Worm (Caenorhabditis elegans) whole organism, young adult: ENCODE measurements around the gene gtf-2H2C.

ENCODE experiments used
- C17E4.6 ChIP-seq: fragments of 200-800 bp; sonication (Bioruptor generic); IDR thresholded peaks from 2 replicates; pipeline ENCODE4 v1.3.6; 2022; ENCODE audit warnings: missing genetic modification reagents, missing genetic modification characterization, missing compliant biosample characterization
- D2030.7 ChIP-seq: fragments of 200-800 bp; sonication (Bioruptor generic); IDR thresholded peaks from 2 replicates; pipeline ENCODE4 v1.3.6; 2022; ENCODE audit warnings: missing genetic modification reagents, missing genetic modification characterization, missing compliant biosample characterization
- F22D6.2 ChIP-seq: sonication (generic microtip); optimal IDR thresholded peaks from 2 replicates; lab custom pipeline; 2016; ENCODE audit warnings: mild to moderate bottlenecking, missing genetic modification characterization, missing compliant biosample characterization
- T26A5.8 ChIP-seq: sonication (generic microtip); optimal IDR thresholded peaks from 2 replicates; lab custom pipeline; 2016; ENCODE audit warnings: missing genetic modification characterization, missing compliant biosample characterization
- Y53F4B.3 ChIP-seq: fragments of 200-800 bp; sonication (Bioruptor generic); IDR thresholded peaks from 2 replicates; pipeline ENCODE4 v1.3.6; 2022; ENCODE audit warnings: missing genetic modification reagents, missing genetic modification characterization, missing compliant biosample characterization
- Y67H2A.10 ChIP-seq: fragments of 200-800 bp; sonication (Bioruptor generic); conservative IDR thresholded peaks from 2 replicates; pipeline ENCODE4 v1.3.6; 2022; ENCODE audit warnings: missing genetic modification reagents, missing genetic modification characterization, missing compliant biosample characterization
- ZK185.1 ChIP-seq: sonication (generic microtip); optimal IDR thresholded peaks from 2 replicates; lab custom pipeline; 2016; ENCODE audit warnings: mild to moderate bottlenecking, missing genetic modification characterization, missing compliant biosample characterization; ENCODE audit not compliant: poor library complexity, severe bottlenecking
- akir-1 ChIP-seq: fragments of 200-800 bp; sonication (Bioruptor generic); optimal IDR thresholded peaks from 2 replicates; lab custom pipeline; 2018; ENCODE audit warnings: mild to moderate bottlenecking, missing genetic modification characterization, moderate library complexity, missing compliant biosample characterization
- ama-1 ChIP-seq, 3 experiments: fragments of 150-350 bp in 1 of 3; sonication (generic microtip) in 2 of 3; optimal IDR thresholded peaks; 2 replicates each; lab custom pipeline; 2014 to 2018; ENCODE audit warnings: missing biosample characterization in 2 of 3, missing genetic modification characterization in 2 of 3, missing genetic modification reagents in 2 of 3
- aptf-2 ChIP-seq: fragments of 200-800 bp; sonication (Bioruptor generic); conservative IDR thresholded peaks from 2 replicates; pipeline ENCODE4 v1.3.6; 2022; ENCODE audit warnings: missing genetic modification reagents, missing genetic modification characterization, missing compliant biosample characterization
- atf-7 ChIP-seq: sonication (generic microtip); optimal IDR thresholded peaks from 2 replicates; lab custom pipeline; 2017; ENCODE audit warnings: mild to moderate bottlenecking, missing genetic modification characterization, missing compliant biosample characterization
- athp-1 ChIP-seq: sonication (generic microtip); optimal IDR thresholded peaks from 2 replicates; lab custom pipeline; 2017; ENCODE audit warnings: mild to moderate bottlenecking, missing genetic modification characterization, missing compliant biosample characterization
- attf-5 ChIP-seq: fragments of 200-800 bp; sonication (Bioruptor generic); optimal IDR thresholded peaks from 2 replicates; lab custom pipeline; 2018; ENCODE audit warnings: mild to moderate bottlenecking, missing genetic modification characterization, missing compliant biosample characterization
- bed-1 ChIP-seq: fragments of 200-800 bp; sonication (Bioruptor generic); IDR thresholded peaks from 2 replicates; pipeline ENCODE4 v1.3.6; 2022; ENCODE audit warnings: missing genetic modification reagents, missing genetic modification characterization, missing compliant biosample characterization
- ccch-3 ChIP-seq: fragments of 200-800 bp; sonication (Bioruptor generic); optimal IDR thresholded peaks from 2 replicates; lab custom pipeline; 2018; ENCODE audit warnings: mild to moderate bottlenecking, missing genetic modification characterization, missing compliant biosample characterization
- cebp-1 ChIP-seq, 2 experiments: fragments of 200-800 bp in 1 of 2; sonication (Bioruptor generic) in 1 of 2; sonication (generic microtip) in 1 of 2; IDR thresholded peaks in 1 of 2; optimal IDR thresholded peaks in 1 of 2; 2 replicates each; pipeline versions ENCODE4 v1.3.6 to Lab custom; 2017 to 2022; ENCODE audit warnings: missing compliant biosample characterization in 2 of 2, missing genetic modification characterization in 2 of 2, mild to moderate bottlenecking in 1 of 2, missing genetic modification reagents in 1 of 2, moderate library complexity in 1 of 2
- die-1 ChIP-seq: sonication (generic microtip); optimal IDR thresholded peaks from 2 replicates; lab custom pipeline; 2016; ENCODE audit warnings: missing genotype, mild to moderate bottlenecking, missing genetic modification characterization, missing compliant biosample characterization
- dpff-1 ChIP-seq: sonication (generic microtip); optimal IDR thresholded peaks from 2 replicates; lab custom pipeline; 2017; ENCODE audit warnings: mild to moderate bottlenecking, missing genetic modification characterization, missing compliant biosample characterization
- efl-1 ChIP-seq: fragments of 150-350 bp; optimal IDR thresholded peaks from 2 replicates; lab custom pipeline; 2014; ENCODE audit warnings: missing biosample characterization, missing genetic modification reagents, missing genetic modification characterization
- egl-44 ChIP-seq: fragments of 200-800 bp; sonication (Bioruptor generic); IDR thresholded peaks from 2 replicates; pipeline ENCODE4 v1.3.6; 2022; ENCODE audit warnings: missing genetic modification reagents, missing genetic modification characterization, missing compliant biosample characterization
- egrh-3 ChIP-seq: fragments of 200-800 bp; sonication (Bioruptor generic); IDR thresholded peaks from 2 replicates; pipeline ENCODE4 v1.3.6; 2022; ENCODE audit warnings: missing genetic modification reagents, missing genetic modification characterization, missing compliant biosample characterization
- ets-4 ChIP-seq: fragments of 200-800 bp; sonication (Bioruptor generic); optimal IDR thresholded peaks from 2 replicates; lab custom pipeline; 2018; ENCODE audit warnings: mild to moderate bottlenecking, missing genetic modification characterization, missing compliant biosample characterization
- fkh-3 ChIP-seq: sonication (generic microtip); optimal IDR thresholded peaks from 2 replicates; lab custom pipeline; 2016; ENCODE audit warnings: mild to moderate bottlenecking, missing genetic modification characterization, missing compliant biosample characterization
- hlh-26 ChIP-seq: fragments of 200-800 bp; sonication (Bioruptor generic); conservative IDR thresholded peaks from 2 replicates; pipeline ENCODE4 v1.3.6; 2022; ENCODE audit warnings: missing genetic modification reagents, missing genetic modification characterization, missing compliant biosample characterization
- hmg-20 ChIP-seq: fragments of 200-800 bp; sonication (Bioruptor generic); IDR thresholded peaks from 2 replicates; pipeline ENCODE4 v1.3.6; 2022; ENCODE audit warnings: missing genetic modification reagents, missing genetic modification characterization, missing compliant biosample characterization
- hrde-1 ChIP-seq: sonication (generic microtip); optimal IDR thresholded peaks from 2 replicates; lab custom pipeline; 2016; ENCODE audit warnings: missing genetic modification characterization, mild to moderate bottlenecking, missing compliant biosample characterization, moderate library complexity, missing genotype, missing genetic modification reagents, borderline replicate concordance
- lir-1 ChIP-seq: fragments of 200-800 bp; sonication (Bioruptor generic); conservative IDR thresholded peaks from 2 replicates; pipeline ENCODE4 v1.3.6; 2022; ENCODE audit warnings: missing genetic modification reagents, missing genetic modification characterization, missing compliant biosample characterization
- lsl-1 ChIP-seq: fragments of 200-800 bp; sonication (Bioruptor generic); optimal IDR thresholded peaks from 2 replicates; lab custom pipeline; 2018; ENCODE audit warnings: mild to moderate bottlenecking, missing genetic modification characterization, moderate library complexity, missing compliant biosample characterization
- madf-3 ChIP-seq: fragments of 200-800 bp; sonication (Bioruptor generic); IDR thresholded peaks from 2 replicates; pipeline ENCODE4 v1.3.6; 2022; ENCODE audit warnings: missing genetic modification reagents, missing genetic modification characterization, missing compliant biosample characterization
- madf-8 ChIP-seq: fragments of 200-800 bp; sonication (Bioruptor generic); conservative IDR thresholded peaks from 2 replicates; pipeline ENCODE4 v1.3.6; 2022; ENCODE audit warnings: missing genetic modification reagents, missing genetic modification characterization, missing compliant biosample characterization
- mcd-1 ChIP-seq: fragments of 200-800 bp; sonication (Bioruptor generic); IDR thresholded peaks from 2 replicates; pipeline ENCODE4 v1.3.6; 2022; ENCODE audit warnings: missing genetic modification reagents, missing genetic modification characterization, missing compliant biosample characterization
- nfyb-1 ChIP-seq: fragments of 200-800 bp; sonication (Bioruptor generic); IDR thresholded peaks from 2 replicates; pipeline ENCODE4 v1.3.6; 2022; ENCODE audit warnings: missing genetic modification reagents, missing genetic modification characterization, missing compliant biosample characterization
- nhr-120 ChIP-seq: fragments of 200-800 bp; sonication (Bioruptor generic); IDR thresholded peaks from 2 replicates; pipeline ENCODE4 v1.3.6; 2022; ENCODE audit warnings: missing genetic modification characterization, missing compliant biosample characterization
- nhr-179 ChIP-seq: sonication (generic microtip); optimal IDR thresholded peaks from 2 replicates; lab custom pipeline; 2016; ENCODE audit warnings: mild to moderate bottlenecking, missing genetic modification characterization, missing compliant biosample characterization
- nhr-27 ChIP-seq: fragments of 200-800 bp; sonication (Bioruptor generic); optimal IDR thresholded peaks from 2 replicates; lab custom pipeline; 2018; ENCODE audit warnings: mild to moderate bottlenecking, missing genetic modification characterization, moderate library complexity, missing compliant biosample characterization
- nhr-80 ChIP-seq: sonication (generic microtip); optimal IDR thresholded peaks from 2 replicates; lab custom pipeline; 2016; ENCODE audit warnings: missing genetic modification characterization, missing compliant biosample characterization
- rcor-1 ChIP-seq: fragments of 200-800 bp; sonication (Bioruptor generic); IDR thresholded peaks from 2 replicates; pipeline ENCODE4 v1.3.6; 2022; ENCODE audit warnings: missing genetic modification reagents, missing genetic modification characterization, missing compliant biosample characterization
- repo-1 ChIP-seq: sonication (generic microtip); optimal IDR thresholded peaks from 2 replicates; lab custom pipeline; 2017; ENCODE audit warnings: mild to moderate bottlenecking, missing genetic modification characterization, missing compliant biosample characterization
- snpc-1.3 ChIP-seq: sonication (generic microtip); optimal IDR thresholded peaks from 2 replicates; lab custom pipeline; 2017; ENCODE audit warnings: missing genetic modification characterization, mild to moderate bottlenecking, missing compliant biosample characterization, antibody characterized with exemption, moderate library complexity, missing genotype, missing genetic modification reagents; ENCODE audit not compliant: insufficient read depth
- snpc-3.4 ChIP-seq: sonication (generic microtip); optimal IDR thresholded peaks from 2 replicates; lab custom pipeline; 2017; ENCODE audit warnings: missing genetic modification characterization, mild to moderate bottlenecking, missing compliant biosample characterization, antibody characterized with exemption, moderate library complexity, missing genotype, missing genetic modification reagents
- snpc-4 ChIP-seq, 5 experiments: fragments of 150-350 bp in 1 of 5; sonication (generic microtip) in 4 of 5; optimal IDR thresholded peaks; 2 replicates each; lab custom pipeline; 2014 to 2018; ENCODE audit warnings: missing genetic modification characterization in 5 of 5, missing biosample characterization in 3 of 5, antibody characterized with exemption in 2 of 5, mild to moderate bottlenecking in 2 of 5, missing compliant biosample characterization in 2 of 5, missing genotype in 2 of 5, moderate library complexity in 2 of 5, missing genetic modification reagents in 1 of 5
- somi-1 ChIP-seq: fragments of 200-800 bp; sonication (Bioruptor generic); optimal IDR thresholded peaks from 2 replicates; lab custom pipeline; 2018; ENCODE audit warnings: mild to moderate bottlenecking, missing genetic modification characterization, missing compliant biosample characterization
- tbp1 ChIP-seq: fragments of 200-800 bp; sonication (Bioruptor generic); optimal IDR thresholded peaks from 2 replicates; lab custom pipeline; 2018; ENCODE audit warnings: mild to moderate bottlenecking, missing genetic modification characterization, missing compliant biosample characterization
- tbx-9 ChIP-seq: sonication (generic microtip); optimal IDR thresholded peaks from 2 replicates; lab custom pipeline; 2016; ENCODE audit warnings: borderline replicate concordance, missing genetic modification characterization, inconsistent platforms, missing compliant biosample characterization
- unc-130 ChIP-seq: sonication (generic microtip); optimal IDR thresholded peaks from 2 replicates; lab custom pipeline; 2016; ENCODE audit warnings: missing genetic modification reagents, missing genetic modification characterization, missing compliant biosample characterization
- unc-62 ChIP-seq: fragments of 150-350 bp; optimal IDR thresholded peaks from 2 replicates; lab custom pipeline; 2014; ENCODE audit warnings: missing biosample characterization, missing genetic modification reagents, missing genetic modification characterization

Gene gtf-2H2C

DNA sequence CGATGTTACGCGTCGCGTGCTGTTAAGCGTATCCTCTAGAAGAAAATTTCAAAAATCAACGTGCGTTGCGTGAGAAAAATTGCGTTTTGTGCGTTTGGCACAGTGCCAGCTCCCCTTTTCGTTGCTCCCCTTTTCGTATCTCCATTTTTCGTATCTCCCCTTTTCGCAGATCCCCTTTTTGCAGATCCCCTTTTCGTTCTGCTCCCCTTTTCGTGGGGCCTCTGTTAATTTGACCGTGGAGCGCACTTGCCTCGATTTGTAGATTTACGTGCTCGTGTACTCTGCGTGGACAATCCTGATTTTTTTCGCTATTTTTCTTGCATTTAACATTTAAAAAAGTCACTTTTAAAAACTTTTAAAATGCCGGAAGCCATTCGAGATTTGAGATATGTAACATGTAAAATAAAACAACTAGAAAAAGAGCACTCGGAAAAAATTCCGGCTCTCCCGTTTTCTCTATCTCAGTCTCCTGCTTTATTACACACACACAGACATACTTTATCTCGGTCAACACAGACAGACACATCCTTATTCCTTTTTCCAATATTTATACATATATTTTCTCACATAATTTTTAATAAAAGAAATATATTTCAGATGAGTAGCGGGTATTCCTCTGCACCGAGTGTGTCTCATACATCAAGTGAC is 33.1 kb upstream of the gtf-2H2C start, which contains the start of gene ttll-4 (continued):
- TF ChIP-seq repo-1 (tag; lab: Kevin White, UChicago) (no peak), C17E4.6 (GFP tag; lab: Robert Waterston, UW) (no peak), dpff-1 (tag; lab: Kevin White, UChicago) (no peak), aptf-2 (GFP tag; lab: Robert Waterston, UW) (no peak), akir-1 (no peak), athp-1 (tag; lab: Kevin White, UChicago) (no peak), ets-4 (GFP tag; lab: Kevin White, UChicago) (no peak), efl-1 (GFP tag; lab: Kevin White, UChicago) (no peak), hrde-1 (tag; lab: Kevin White, UChicago) (no peak), snpc-3.4 (tag; lab: Kevin White, UChicago) (no peak), rcor-1 (GFP tag; lab: Robert Waterston, UW) (peak; percentile 63; the same call in 1 of the 2 replicates), nhr-80 (no peak), mcd-1 (GFP tag; lab: Robert Waterston, UW) (peak; percentile 90), tbp1 (GFP tag; lab: Kevin White, UChicago) (no peak), madf-3 (GFP tag; lab: Robert Waterston, UW) (0 out of 2 replicates have a peak, but pooled peaks have one; percentile 75), die-1 (tag; lab: Kevin White, UChicago) (no peak), nhr-179 (tag; lab: Kevin White, UChicago) (no peak), F22D6.2 (tag; lab: Kevin White, UChicago) (no peak), ama-1 (optimal IDR thresholded peaks at IDR 0.05; lab: Kevin White, UChicago) (no peak), ama-1 (GFP tag; optimal IDR thresholded peaks at IDR 0.05; lab: Kevin White, UChicago) (no peak), lir-1 (peak; percentile 36; the same call in 1 of the 2 replicates), D2030.7 (GFP tag; lab: Robert Waterston, UW) (peak; percentile 61; the same call in 1 of the 2 replicates), bed-1 (GFP tag; lab: Robert Waterston, UW) (no peak), snpc-1.3 (tag; lab: Kevin White, UChicago) (no peak), snpc-4 (GFP tag; optimal IDR thresholded peaks at IDR 0.05; lab: Kevin White, UChicago) (peak; percentile 19), snpc-4 (tag; optimal IDR thresholded peaks at IDR 0.05; lab: Kevin White, UChicago) (no peak), somi-1 (GFP tag; lab: Kevin White, UChicago) (no peak), ZK185.1 (tag; lab: Kevin White, UChicago) (no peak), egl-44 (0 out of 2 replicates have a peak, but pooled peaks have one; percentile 16), unc-130 (peak; percentile 23), Y67H2A.10 (GFP tag; lab: Robert Waterston, UW) (no peak), attf-5 (peak; percentile 47), cebp-1 (GFP tag; IDR thresholded peaks at IDR 0.05; lab: Robert Waterston, UW) (peak; percentile 29; the same call in 1 of the 2 replicates), cebp-1 (tag; optimal IDR thresholded peaks at IDR 0.05; lab: Kevin White, UChicago) (peak; percentile 28), unc-62 (GFP tag; lab: Kevin White, UChicago) (no peak), nfyb-1 (GFP tag; lab: Robert Waterston, UW) (no peak), ccch-3 (GFP tag; lab: Kevin White, UChicago) (no peak), fkh-3 (tag; lab: Kevin White, UChicago) (no peak), madf-8 (GFP tag; lab: Robert Waterston, UW) (no peak), nhr-27 (tag; lab: Kevin White, UChicago) (no peak), Y53F4B.3 (GFP tag; lab: Robert Waterston, UW) (no peak), nhr-120 (GFP tag; lab: Robert Waterston, UW) (no peak), lsl-1 (peak; percentile 44), tbx-9 (tag; lab: Kevin White, UChicago) (no peak), hlh-26 (GFP tag; lab: Robert Waterston, UW) (no peak), atf-7 (tag; lab: Kevin White, UChicago) (no peak), egrh-3 (GFP tag; lab: Robert Waterston, UW) (peak; percentile 63), hmg-20 (GFP tag; lab: Robert Waterston, UW) (0 out of 2 replicates have a peak, but pooled peaks have one; percentile 23), T26A5.8 (tag; lab: Kevin White, UChicago) (no peak)
